Fruit fly (Drosophila melanogaster) whole organism, adult: ENCODE measurements around the gene CG31418.

Experiments
- CG11617 ChIP-seq: fragments of 200-800 bp; sonication (Bioruptor generic); optimal IDR thresholded peaks from 2 replicates; lab custom pipeline; 2017; ENCODE audit warnings: mild to moderate bottlenecking, missing biosample characterization, missing genetic modification reagents, missing genetic modification characterization
- CG12768 ChIP-seq: fragments of 200-800 bp; sonication (Bioruptor generic); optimal IDR thresholded peaks from 2 replicates; lab custom pipeline; 2017; ENCODE audit warnings: missing biosample characterization, missing genetic modification characterization, mild to moderate bottlenecking, moderate library complexity, missing genetic modification reagents
- CG1620 ChIP-seq: fragments of 200-800 bp; sonication (Bioruptor generic); optimal IDR thresholded peaks from 2 replicates; lab custom pipeline; 2016; ENCODE audit warnings: missing biosample characterization, missing genetic modification characterization
- CG33017 ChIP-seq: fragments of 200-800 bp; sonication (Bioruptor generic); optimal IDR thresholded peaks from 2 replicates; lab custom pipeline; 2018; ENCODE audit warnings: missing biosample characterization, mild to moderate bottlenecking, missing genetic modification characterization, moderate library complexity
- CG5204 ChIP-seq: fragments of 200-800 bp; sonication (Bioruptor generic); optimal IDR thresholded peaks from 2 replicates; lab custom pipeline; 2016; ENCODE audit warnings: missing biosample characterization, missing genetic modification characterization
- Clk ChIP-seq: fragments of 200-800 bp; sonication (Bioruptor generic); optimal IDR thresholded peaks from 2 replicates; lab custom pipeline; 2017; ENCODE audit warnings: missing biosample characterization, missing genetic modification characterization
- bab1 ChIP-seq: fragments of 200-800 bp; sonication (Bioruptor generic); optimal IDR thresholded peaks from 3 replicates; lab custom pipeline; 2019; ENCODE audit warnings: missing biosample characterization, mild to moderate bottlenecking, missing genetic modification characterization, moderate library complexity
- cnc ChIP-seq, 2 experiments: fragments of >200 bp; optimal IDR thresholded peaks; 2 replicates each; lab custom pipeline; 2017
- kay ChIP-seq: fragments of 200-800 bp; sonication (Bioruptor generic); peaks from one replicate; lab custom pipeline; 2016; ENCODE audit warnings: missing biosample characterization, missing genetic modification characterization, borderline replicate concordance
- pad ChIP-seq: fragments of 200-800 bp; sonication (Bioruptor generic); optimal IDR thresholded peaks from 3 replicates; lab custom pipeline; 2017; ENCODE audit warnings: missing biosample characterization, missing genetic modification characterization, mild to moderate bottlenecking, moderate library complexity, missing genetic modification reagents

DNA sequence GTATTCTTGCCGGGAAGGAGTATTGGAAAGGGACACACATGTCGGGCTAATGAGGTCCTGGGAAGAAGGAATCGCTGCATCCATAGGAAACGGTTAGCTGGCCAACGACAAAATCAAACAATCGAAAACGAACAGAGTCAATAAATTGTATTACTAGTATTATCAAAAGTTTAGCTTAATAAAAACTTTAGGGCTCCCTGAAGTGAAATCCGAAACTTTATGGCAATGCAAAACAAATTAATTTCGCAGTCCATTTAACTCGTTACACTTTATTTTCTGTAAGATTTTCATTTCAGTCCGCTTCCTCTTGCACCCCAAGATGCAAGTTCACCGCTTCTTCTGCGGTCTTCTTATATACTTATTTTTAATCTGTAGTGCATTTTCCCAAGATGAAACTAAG is 753 bp downstream of the CG31418 start, which contains the start of gene CG31419:
- TF ChIP-seq bab1 (no peak), CG33017 (tag; lab: Kevin White, UChicago) (no peak), CG5204 (GFP tag; lab: Kevin White, UChicago) (no peak), pad (GFP tag; lab: Kevin White, UChicago) (no peak), CG1620 (no peak), cnc (optimal IDR thresholded peaks at IDR 0.05; lab: Kevin White, UChicago) (no peak), CG11617 (GFP tag; lab: Kevin White, UChicago) (no peak), CG12768 (GFP tag; lab: Kevin White, UChicago) (no peak), Clk (GFP tag; lab: Kevin White, UChicago) (no peak), kay (GFP tag; lab: Kevin White, UChicago) (no peak)
